Worm (Caenorhabditis elegans): Measurements from ENCODE around the gene str-204.

ce11 chrV:7111276-7111675 lies 48.2 kb upstream of the str-204 start:
- TF ChIP-seq lin-13 (tag; optimal IDR thresholded peaks at IDR 0.05) = no peak
- no peak for TF ChIP-seq M03D4.4 (tag; optimal IDR thresholded peaks at IDR 0.05)
- TF ChIP-seq pha-4 (tag; optimal IDR thresholded peaks at IDR 0.05) = no peak
- no peak for TF ChIP-seq nhr-28 (tag; optimal IDR thresholded peaks at IDR 0.05)
